Fruit fly (Drosophila melanogaster) whole organism, embryonic: ENCODE measurements around the gene CG5966.

ENCODE experiments used
- ATbp ChIP-seq: fragments of 200-800 bp; sonication (Bioruptor generic); optimal IDR thresholded peaks from 2 replicates; lab custom pipeline; 2017; ENCODE audit warnings: missing biosample characterization, mild to moderate bottlenecking, missing genetic modification characterization, missing genetic modification reagents
- Adf1 ChIP-seq: fragments of 200-800 bp; sonication (Bioruptor generic); IDR thresholded peaks from 2 replicates; pipeline ENCODE4 v1.3.6; 2022; ENCODE audit warnings: missing biosample characterization, missing genetic modification characterization
- Blimp-1 ChIP-seq: fragments of 200-800 bp; sonication (Bioruptor generic); optimal IDR thresholded peaks from 3 replicates; lab custom pipeline; 2018; ENCODE audit warnings: missing biosample characterization, missing genetic modification characterization, mild to moderate bottlenecking, moderate library complexity, missing genetic modification reagents
- CG12236 ChIP-seq: fragments of 200-800 bp; sonication (Bioruptor generic); optimal IDR thresholded peaks from 2 replicates; lab custom pipeline; 2016; ENCODE audit warnings: missing biosample characterization, missing genetic modification characterization
- CG17829 ChIP-seq: fragments of 200-800 bp; optimal IDR thresholded peaks from 2 replicates; lab custom pipeline; 2019; ENCODE audit warnings: missing biosample characterization, mild to moderate bottlenecking, missing genetic modification characterization, moderate library complexity
- CG2678 ChIP-seq: fragments of 200-800 bp; sonication (Bioruptor generic); optimal IDR thresholded peaks from 3 replicates; lab custom pipeline; 2019; ENCODE audit warnings: missing biosample characterization, mild to moderate bottlenecking, missing genetic modification characterization, moderate library complexity
- CG2712 ChIP-seq: fragments of 200-800 bp; optimal IDR thresholded peaks from 3 replicates; lab custom pipeline; 2019; ENCODE audit warnings: missing biosample characterization, mild to moderate bottlenecking, missing genetic modification characterization, moderate library complexity
- CG31441 ChIP-seq: fragments of 200-800 bp; sonication (Bioruptor generic); IDR thresholded peaks from 2 replicates; pipeline ENCODE4 v1.3.6; 2022; ENCODE audit warnings: missing biosample characterization, missing genetic modification characterization
- CG32532 ChIP-seq: fragments of 200-800 bp; sonication (Bioruptor generic); IDR thresholded peaks from 2 replicates; pipeline ENCODE4 v1.3.6; 2022; ENCODE audit warnings: missing biosample characterization, missing genetic modification characterization
- CG3838 ChIP-seq: fragments of 200-800 bp; sonication (Bioruptor generic); optimal IDR thresholded peaks from 3 replicates; lab custom pipeline; 2016; ENCODE audit warnings: missing biosample characterization, missing genetic modification characterization
- CG4282 ChIP-seq: fragments of 200-800 bp; sonication (Bioruptor generic); optimal IDR thresholded peaks from 2 replicates; lab custom pipeline; 2016; ENCODE audit warnings: missing biosample characterization, missing genetic modification characterization
- CG4617 ChIP-seq: fragments of 200-800 bp; sonication (Bioruptor generic); optimal IDR thresholded peaks from 3 replicates; lab custom pipeline; 2016; ENCODE audit warnings: missing biosample characterization, missing genetic modification characterization, borderline replicate concordance
- Dad ChIP-seq: fragments of 200-800 bp; sonication (Bioruptor generic); optimal IDR thresholded peaks from 3 replicates; lab custom pipeline; 2016; ENCODE audit warnings: missing biosample characterization, missing genetic modification characterization
- Dbx ChIP-seq: fragments of 200-800 bp; sonication (Bioruptor generic); IDR thresholded peaks from 3 replicates; pipeline ENCODE4 v1.3.6; 2022; ENCODE audit warnings: missing biosample characterization, missing genetic modification characterization
- E2f1 ChIP-seq: fragments of 200-800 bp; sonication (Bioruptor generic); IDR thresholded peaks from 2 replicates; pipeline ENCODE4 v1.3.6; 2022; ENCODE audit warnings: missing biosample characterization, missing genetic modification characterization
- H2.0 ChIP-seq: fragments of 200-800 bp; sonication (Bioruptor generic); IDR thresholded peaks from 2 replicates; pipeline ENCODE4 v1.3.6; 2022; ENCODE audit warnings: missing biosample characterization, missing genetic modification characterization
- MBD-R2 ChIP-seq: fragments of 200-800 bp; sonication (Bioruptor generic); IDR thresholded peaks from 2 replicates; pipeline ENCODE4 v1.3.6; 2022; ENCODE audit warnings: missing biosample characterization, missing genetic modification characterization
- Max ChIP-seq: fragments of 200-800 bp; sonication (Bioruptor generic); optimal IDR thresholded peaks from 2 replicates; lab custom pipeline; 2016; ENCODE audit warnings: missing biosample characterization, mild to moderate bottlenecking, missing genetic modification characterization
- Med ChIP-seq: fragments of 200-800 bp; sonication (Bioruptor generic); peaks from one replicate; lab custom pipeline; 2016; ENCODE audit warnings: missing biosample characterization, missing genetic modification characterization, mild to moderate bottlenecking, inconsistent platforms, moderate library complexity
- Mrtf ChIP-seq: fragments of 200-800 bp; sonication (Bioruptor generic); IDR thresholded peaks from 3 replicates; pipeline ENCODE4 v1.3.6; 2022; ENCODE audit warnings: missing biosample characterization, missing genetic modification characterization
- NfI ChIP-seq: fragments of 200-800 bp; sonication (Bioruptor generic); optimal IDR thresholded peaks from 3 replicates; lab custom pipeline; 2018; ENCODE audit warnings: missing biosample characterization, mild to moderate bottlenecking, missing genetic modification characterization, moderate library complexity
- Ptx1 ChIP-seq: fragments of 200-800 bp; sonication (Bioruptor generic); IDR thresholded peaks from 2 replicates; pipeline ENCODE4 v1.3.6; 2022; ENCODE audit warnings: missing biosample characterization, missing genetic modification characterization
- Rfx ChIP-seq: fragments of 200-800 bp; sonication (Bioruptor generic); IDR thresholded peaks from 2 replicates; pipeline ENCODE4 v1.3.6; 2022; ENCODE audit warnings: missing biosample characterization, missing genetic modification characterization
- ara ChIP-seq: fragments of 200-800 bp; sonication (Bioruptor generic); IDR thresholded peaks from 2 replicates; pipeline ENCODE4 v1.3.6; 2022; ENCODE audit warnings: missing biosample characterization, missing genetic modification characterization
- ci ChIP-seq: fragments of 200-800 bp; sonication (Bioruptor generic); IDR thresholded peaks from 3 replicates; pipeline ENCODE4 v1.3.6; 2022; ENCODE audit warnings: missing biosample characterization, missing genetic modification characterization
- dmrt99B ChIP-seq: fragments of 200-800 bp; sonication (Bioruptor generic); optimal IDR thresholded peaks from 2 replicates; lab custom pipeline; 2018; ENCODE audit warnings: missing biosample characterization, mild to moderate bottlenecking, missing genetic modification characterization, moderate library complexity
- dysf ChIP-seq: fragments of 200-800 bp; sonication (Bioruptor generic); IDR thresholded peaks from 3 replicates; pipeline ENCODE4 v1.3.6; 2022; ENCODE audit warnings: missing biosample characterization, missing genetic modification characterization
- gem ChIP-seq: fragments of 200-800 bp; sonication (Bioruptor generic); optimal IDR thresholded peaks from 2 replicates; lab custom pipeline; 2019; ENCODE audit warnings: missing biosample characterization, mild to moderate bottlenecking, missing genetic modification characterization, moderate library complexity
- gt ChIP-seq: fragments of 200-800 bp; sonication (Bioruptor generic); IDR thresholded peaks from 2 replicates; pipeline ENCODE4 v1.3.6; 2022; ENCODE audit warnings: missing biosample characterization, missing genetic modification characterization
- hkb ChIP-seq, 2 experiments: fragments of 200-800 bp in 1 of 2; fragments of >200 bp in 1 of 2; sonication (Bioruptor generic) in 1 of 2; IDR thresholded peaks in 1 of 2; optimal IDR thresholded peaks in 1 of 2; 2 replicates each; pipeline versions ENCODE4 v1.3.6 to Lab custom; 2017 to 2022; ENCODE audit warnings: missing biosample characterization in 1 of 2, missing genetic modification characterization in 1 of 2
- ken ChIP-seq: fragments of 200-800 bp; sonication (Bioruptor generic); IDR thresholded peaks from 3 replicates; pipeline ENCODE4 v1.3.6; 2022; ENCODE audit warnings: missing biosample characterization, missing genetic modification characterization
- kni ChIP-seq: fragments of 200-800 bp; sonication (Bioruptor generic); optimal IDR thresholded peaks from 3 replicates; lab custom pipeline; 2017; ENCODE audit warnings: mild to moderate bottlenecking, missing biosample characterization, missing genetic modification reagents, missing genetic modification characterization
- lmd ChIP-seq: fragments of 200-800 bp; sonication (Bioruptor generic); IDR thresholded peaks from 2 replicates; pipeline ENCODE4 v1.3.6; 2022; ENCODE audit warnings: missing biosample characterization, missing genetic modification characterization
- nmo ChIP-seq: fragments of 200-800 bp; sonication (Bioruptor generic); optimal IDR thresholded peaks from 2 replicates; lab custom pipeline; 2018; ENCODE audit warnings: missing biosample characterization, mild to moderate bottlenecking, missing genetic modification characterization, moderate library complexity
- nom ChIP-seq: fragments of 200-800 bp; sonication (Bioruptor generic); optimal IDR thresholded peaks from 2 replicates; lab custom pipeline; 2017; ENCODE audit warnings: missing biosample characterization, missing genetic modification characterization, mild to moderate bottlenecking, moderate library complexity, missing genetic modification reagents
- row ChIP-seq: fragments of 200-800 bp; sonication (Bioruptor generic); IDR thresholded peaks from 3 replicates; pipeline ENCODE4 v1.3.6; 2022; ENCODE audit warnings: missing biosample characterization, missing genetic modification characterization
- schlank ChIP-seq: fragments of 200-800 bp; sonication (Bioruptor generic); optimal IDR thresholded peaks from 2 replicates; lab custom pipeline; 2018; ENCODE audit warnings: missing biosample characterization, mild to moderate bottlenecking, missing genetic modification characterization
- sens ChIP-seq: fragments of 200-800 bp; sonication (Bioruptor generic); peaks from one replicate; lab custom pipeline; 2016; ENCODE audit warnings: missing biosample characterization, missing genetic modification characterization
- seq ChIP-seq: fragments of 200-800 bp; sonication (Bioruptor generic); IDR thresholded peaks from 2 replicates; pipeline ENCODE4 v1.3.6; 2022; ENCODE audit warnings: missing biosample characterization, missing genetic modification characterization
- so ChIP-seq: fragments of 200-800 bp; sonication (Bioruptor generic); IDR thresholded peaks from 3 replicates; pipeline ENCODE4 v1.3.6; 2022; ENCODE audit warnings: missing biosample characterization, missing genetic modification characterization
- ttk ChIP-seq: fragments of 200-800 bp; sonication (Bioruptor generic); IDR thresholded peaks from 2 replicates; pipeline ENCODE4 v2.1.2; 2022; ENCODE audit warnings: missing biosample characterization, missing genetic modification characterization
- tup ChIP-seq: fragments of 200-800 bp; sonication (Bioruptor generic); optimal IDR thresholded peaks from 2 replicates; lab custom pipeline; 2016; ENCODE audit warnings: missing biosample characterization, mild to moderate bottlenecking, missing genetic modification characterization, moderate library complexity

CG5966 gene

DNA sequence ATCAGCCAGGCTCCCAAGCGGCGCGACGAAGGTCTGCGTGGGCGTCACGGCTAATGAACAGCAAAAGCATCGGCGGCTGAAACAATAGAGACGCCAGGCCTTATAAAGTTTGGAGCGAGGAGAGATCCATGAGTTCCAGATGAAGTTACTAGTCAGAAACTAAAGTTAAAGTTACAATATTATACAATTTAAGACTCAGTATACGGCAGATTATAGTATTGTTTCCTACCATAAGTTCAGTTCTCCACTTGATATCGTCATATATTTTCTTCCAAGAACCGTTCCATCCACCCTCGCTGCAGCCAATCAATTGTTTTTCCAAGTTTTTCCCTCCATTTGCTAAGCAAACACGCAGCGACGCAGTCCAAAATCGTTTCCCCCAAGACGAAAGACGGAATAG, 5.2 kb upstream of the CG5966 start (continued):
- TF ChIP-seq ci (GFP tag; lab: Robert Waterston, UW) (no peak), CG32532 (GFP tag; lab: Robert Waterston, UW) (no peak), seq (no peak), NfI (GFP tag; lab: Kevin White, UChicago) (no peak), kni (GFP tag; lab: Kevin White, UChicago) (no peak), so (no peak), lmd (GFP tag; lab: Robert Waterston, UW) (0 out of 2 replicates have a peak, but pooled peaks have one; percentile 11), H2.0 (GFP tag; lab: Robert Waterston, UW) (no peak), CG31441 (peak; percentile 21; the same call in 1 of the 2 replicates), CG12236 (GFP tag; lab: Kevin White, UChicago) (no peak), tup (no peak), CG4617 (no peak), Ptx1 (GFP tag; lab: Robert Waterston, UW) (peak; percentile 42; the same call in 1 of the 2 replicates), Med (GFP tag; lab: Kevin White, UChicago) (peak; percentile 25), hkb (optimal IDR thresholded peaks at IDR 0.05; lab: Kevin White, UChicago) (peak; percentile 95), hkb (GFP tag; IDR thresholded peaks at IDR 0.05; lab: Robert Waterston, UW) (no peak), Dad (GFP tag; lab: Kevin White, UChicago) (no peak), Blimp-1 (peak; percentile 25), CG2678 (tag; lab: Kevin White, UChicago) (peak; percentile 19), ara (GFP tag; lab: Robert Waterston, UW) (peak; percentile 36; the same call in 1 of the 2 replicates), gem (tag; lab: Kevin White, UChicago) (peak; percentile 5), row (peak; percentile 54; the same call in 2 of the 3 replicates), nmo (peak; percentile 4), CG3838 (no peak), schlank (tag; lab: Kevin White, UChicago) (no peak), ATbp (GFP tag; lab: Kevin White, UChicago) (peak; percentile 21), ken (GFP tag; lab: Robert Waterston, UW) (no peak), dysf (GFP tag; lab: Robert Waterston, UW) (no peak), ttk (GFP tag; lab: Robert Waterston, UW) (0 out of 2 replicates have a peak, but pooled peaks have one; percentile 18), Adf1 (GFP tag; lab: Robert Waterston, UW) (no peak), MBD-R2 (GFP tag; lab: Robert Waterston, UW) (no peak), dmrt99B (tag; lab: Kevin White, UChicago) (peak; percentile 28), Max (no peak), Mrtf (0 out of 3 replicates have a peak, but pooled peaks have one; percentile 24), CG4282 (GFP tag; lab: Kevin White, UChicago) (no peak), gt (GFP tag; lab: Robert Waterston, UW) (no peak), E2f1 (GFP tag; lab: Robert Waterston, UW) (0 out of 2 replicates have a peak, but pooled peaks have one; percentile 32), Dbx (GFP tag; lab: Robert Waterston, UW) (no peak), sens (GFP tag; lab: Kevin White, UChicago) (peak; percentile 73), CG2712 (tag; lab: Kevin White, UChicago) (peak; percentile 30), CG17829 (no peak), Rfx (GFP tag; lab: Robert Waterston, UW) (0 out of 2 replicates have a peak, but pooled peaks have one; percentile 23)

DNA sequence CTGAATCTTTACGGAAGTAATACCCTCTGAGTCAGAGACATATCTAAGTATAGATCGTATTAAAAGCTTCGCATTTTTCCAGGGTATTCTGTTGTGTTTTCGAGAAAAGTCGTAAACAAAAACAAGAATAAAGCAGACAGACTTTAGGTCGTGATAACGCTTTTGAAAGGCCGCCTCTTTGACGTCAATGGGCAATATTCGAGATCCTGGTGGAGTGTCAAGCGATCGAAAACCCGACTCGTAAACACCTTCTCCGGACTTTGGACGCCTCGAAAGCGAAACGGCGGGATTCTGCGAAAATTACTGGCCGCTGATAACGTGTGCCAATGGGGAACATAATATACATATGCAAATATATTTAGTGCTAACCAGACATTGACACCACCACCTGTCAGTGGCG, 1.2 kb upstream of the CG5966 start:
- TF ChIP-seq Mrtf (no peak), nom (GFP tag; lab: Kevin White, UChicago) (peak; percentile 0)
- TF ChIP-seq, all 482 proteins: peak for 1
